Worm (Caenorhabditis elegans): ENCODE data around the gene his-7.

Gene his-7

ce11 chrV:8518283-8518682, 14.9 kb upstream of the his-7 start:
- TF ChIP-seq T22C8.4 (GFP tag; IDR thresholded peaks at IDR 0.05), result no peak
- TF ChIP-seq tab-1 (GFP tag; IDR thresholded peaks at IDR 0.05), result no peak
- no peak for TF ChIP-seq cog-1 (tag; optimal IDR thresholded peaks at IDR 0.05)
- no peak for TF ChIP-seq med-1 (GFP tag; optimal IDR thresholded peaks at IDR 0.05; ENCODE audit: insufficient read depth)
- TF ChIP-seq flt-1 (GFP tag; IDR thresholded peaks at IDR 0.05), result no peak
- no peak for TF ChIP-seq ref-1 (GFP tag; conservative IDR thresholded peaks at IDR 0.05)
- TF ChIP-seq klf-2 (GFP tag; conservative IDR thresholded peaks at IDR 0.05), result no peak
- no peak for TF ChIP-seq ztf-29 (GFP tag; IDR thresholded peaks at IDR 0.05)
- no peak for TF ChIP-seq ztf-23 (GFP tag; IDR thresholded peaks at IDR 0.05)

- TF ChIP-seq med-1 (GFP tag; optimal IDR thresholded peaks at IDR 0.05; ENCODE audit: insufficient read depth), result no peak
- no peak for TF ChIP-seq cog-1 (tag; optimal IDR thresholded peaks at IDR 0.05)
- no peak for TF ChIP-seq ztf-23 (GFP tag; IDR thresholded peaks at IDR 0.05)
- TF ChIP-seq tab-1 (GFP tag; IDR thresholded peaks at IDR 0.05), result no peak
- TF ChIP-seq klf-2 (GFP tag; conservative IDR thresholded peaks at IDR 0.05), result no peak
- no peak for TF ChIP-seq ref-1 (GFP tag; conservative IDR thresholded peaks at IDR 0.05)
- TF ChIP-seq flt-1 (GFP tag; IDR thresholded peaks at IDR 0.05), result no peak
- no peak for TF ChIP-seq ztf-29 (GFP tag; IDR thresholded peaks at IDR 0.05)
- TF ChIP-seq T22C8.4 (GFP tag; IDR thresholded peaks at IDR 0.05), result no peak
Measured at ce11 chrV:8518822-8519392, 14.3 kb upstream of the his-7 start, which contains the start of gene F45F2.10. Gene F45F2.10, minus strand, starts transcription at chrV:8518872.

ce11 chrV:8520846-8521553, 12.2 kb upstream of the his-7 start, which contains the start of the genes F45F2.11 and otpl-7:
Gene F45F2.11, minus strand, starts transcription at chrV:8520896.
Gene otpl-7, plus strand, starts transcription at chrV:8521503.
- TF ChIP-seq ztf-23 (GFP tag; IDR thresholded peaks at IDR 0.05) (no peak), ref-1 (GFP tag; conservative IDR thresholded peaks at IDR 0.05) (no peak), med-1 (GFP tag; optimal IDR thresholded peaks at IDR 0.05; ENCODE audit: insufficient read depth) (no peak), ztf-29 (GFP tag; IDR thresholded peaks at IDR 0.05) (no peak), klf-2 (GFP tag; conservative IDR thresholded peaks at IDR 0.05) (no peak), tab-1 (GFP tag; IDR thresholded peaks at IDR 0.05) (no peak), T22C8.4 (GFP tag; IDR thresholded peaks at IDR 0.05) (no peak), cog-1 (tag; optimal IDR thresholded peaks at IDR 0.05) (no peak), flt-1 (GFP tag; IDR thresholded peaks at IDR 0.05) (no peak)

ce11 chrV:8525774-8526173, 7.4 kb upstream of the his-7 start, which contains the start of gene otpl-6:
Gene otpl-6, plus strand, starts transcription at chrV:8526074.
- TF ChIP-seq ztf-23 (GFP tag; IDR thresholded peaks at IDR 0.05), result no peak
- no peak for TF ChIP-seq cog-1 (tag; optimal IDR thresholded peaks at IDR 0.05)
- TF ChIP-seq ztf-29 (GFP tag; IDR thresholded peaks at IDR 0.05), result no peak
- no peak for TF ChIP-seq tab-1 (GFP tag; IDR thresholded peaks at IDR 0.05)
- TF ChIP-seq med-1 (GFP tag; optimal IDR thresholded peaks at IDR 0.05; ENCODE audit: insufficient read depth), result no peak
- TF ChIP-seq klf-2 (GFP tag; conservative IDR thresholded peaks at IDR 0.05), result no peak
- TF ChIP-seq flt-1 (GFP tag; IDR thresholded peaks at IDR 0.05), result no peak
- no peak for TF ChIP-seq T22C8.4 (GFP tag; IDR thresholded peaks at IDR 0.05)
- no peak for TF ChIP-seq ref-1 (GFP tag; conservative IDR thresholded peaks at IDR 0.05)

- TF ChIP-seq flt-1 (GFP tag; IDR thresholded peaks at IDR 0.05) (no peak), cog-1 (tag; optimal IDR thresholded peaks at IDR 0.05) (no peak), tab-1 (GFP tag; IDR thresholded peaks at IDR 0.05) (no peak), med-1 (GFP tag; optimal IDR thresholded peaks at IDR 0.05; ENCODE audit: insufficient read depth) (no peak), klf-2 (GFP tag; conservative IDR thresholded peaks at IDR 0.05) (no peak), ztf-29 (GFP tag; IDR thresholded peaks at IDR 0.05) (no peak)
Measured at ce11 chrV:8529219-8529618, 4.0 kb upstream of the his-7 start, which contains the start of gene otpl-5. Gene otpl-5, plus strand, starts transcription at chrV:8529519.

ce11 chrV:8533916-8534315, 737 bp downstream of the his-7 start:
- TF ChIP-seq klf-2 (GFP tag; conservative IDR thresholded peaks at IDR 0.05) (no peak), ztf-29 (GFP tag; IDR thresholded peaks at IDR 0.05) (no peak), flt-1 (GFP tag; IDR thresholded peaks at IDR 0.05) (no peak), ref-1 (GFP tag; conservative IDR thresholded peaks at IDR 0.05) (no peak)

- peak; percentile 2 for TF ChIP-seq cog-1 (tag; optimal IDR thresholded peaks at IDR 0.05)
- peak; percentile 31; the same call in 1 of the 2 replicates for TF ChIP-seq ztf-29 (GFP tag; IDR thresholded peaks at IDR 0.05)
- 0 out of 2 replicates have a peak, but pooled peaks have one; percentile 29 for TF ChIP-seq klf-2 (GFP tag; conservative IDR thresholded peaks at IDR 0.05)
- TF ChIP-seq flt-1 (GFP tag; IDR thresholded peaks at IDR 0.05), result peak; percentile 72
- TF ChIP-seq ztf-23 (GFP tag; IDR thresholded peaks at IDR 0.05), result peak; percentile 73; the same call in 1 of the 2 replicates
Measured at ce11 chrV:8534534-8535283, 1.5 kb downstream of the his-7 start, which contains the start of the genes his-6 and his-5. Gene his-6, minus strand, starts transcription at chrV:8534977. Gene his-5, plus strand, starts transcription at chrV:8535214.

ce11 chrV:8536213-8536612, 3.0 kb downstream of the his-7 start, which contains the start of gene his-39:
Gene his-39, plus strand, starts transcription at chrV:8536513.
- TF ChIP-seq tab-1 (GFP tag; IDR thresholded peaks at IDR 0.05), result no peak
- no peak for TF ChIP-seq klf-2 (GFP tag; conservative IDR thresholded peaks at IDR 0.05)
- TF ChIP-seq T22C8.4 (GFP tag; IDR thresholded peaks at IDR 0.05), result no peak
- no peak for TF ChIP-seq ztf-29 (GFP tag; IDR thresholded peaks at IDR 0.05)
- TF ChIP-seq cog-1 (tag; optimal IDR thresholded peaks at IDR 0.05), result no peak

- TF ChIP-seq flt-1 (GFP tag; IDR thresholded peaks at IDR 0.05) (no peak), med-1 (GFP tag; optimal IDR thresholded peaks at IDR 0.05; ENCODE audit: insufficient read depth) (no peak), T22C8.4 (GFP tag; IDR thresholded peaks at IDR 0.05) (no peak), ref-1 (GFP tag; conservative IDR thresholded peaks at IDR 0.05) (no peak), ztf-29 (GFP tag; IDR thresholded peaks at IDR 0.05) (no peak), cog-1 (tag; optimal IDR thresholded peaks at IDR 0.05) (no peak), ztf-23 (GFP tag; IDR thresholded peaks at IDR 0.05) (no peak), tab-1 (GFP tag; IDR thresholded peaks at IDR 0.05) (no peak), klf-2 (GFP tag; conservative IDR thresholded peaks at IDR 0.05) (no peak)
Measured at ce11 chrV:8537031-8537430, 3.9 kb downstream of the his-7 start, which contains the start of gene otpl-4. Gene otpl-4, plus strand, starts transcription at chrV:8537331.

All from whole organism, midembryonic.